Fruit fly (Drosophila melanogaster) whole organism, wandering third instar larva: ENCODE measurements around the gene CG43116.

ENCODE experiments used
- CG32264 ChIP-seq: fragments of 200-800 bp; sonication (Bioruptor generic); optimal IDR thresholded peaks from 2 replicates; lab custom pipeline; 2016; ENCODE audit warnings: missing biosample characterization, missing genetic modification characterization
- CG9705 ChIP-seq: fragments of 200-800 bp; sonication (Bioruptor generic); optimal IDR thresholded peaks from 2 replicates; lab custom pipeline; 2018; ENCODE audit warnings: missing biosample characterization, mild to moderate bottlenecking, missing genetic modification characterization
- Dfd ChIP-seq: fragments of >200 bp; optimal IDR thresholded peaks from 2 replicates; lab custom pipeline; 2017; ENCODE audit warnings: missing biosample characterization, missing genetic modification characterization
- GATAd ChIP-seq: sonication (Bioruptor generic); optimal IDR thresholded peaks from 2 replicates; lab custom pipeline; 2016; ENCODE audit warnings: missing biosample characterization, missing genetic modification characterization
- HLH106 ChIP-seq: fragments of 200-800 bp; optimal IDR thresholded peaks from 3 replicates; lab custom pipeline; 2019; ENCODE audit warnings: missing biosample characterization, mild to moderate bottlenecking, missing genetic modification characterization, moderate library complexity
- Hr78 ChIP-seq: fragments of >200 bp; optimal IDR thresholded peaks from 2 replicates; lab custom pipeline; 2017; ENCODE audit warnings: missing biosample characterization, missing genetic modification characterization
- Mio ChIP-seq: sonication (Bioruptor generic); optimal IDR thresholded peaks from 2 replicates; lab custom pipeline; 2016; ENCODE audit warnings: missing biosample characterization, missing genetic modification characterization
- Myc ChIP-seq: fragments of >200 bp; optimal IDR thresholded peaks from 2 replicates; lab custom pipeline; 2017
- N ChIP-seq: fragments of >200 bp; optimal IDR thresholded peaks from 2 replicates; lab custom pipeline; 2018; ENCODE audit warnings: missing biosample characterization, missing external identifiers, missing genetic modification characterization
- OdsH ChIP-seq: fragments of 200-800 bp; sonication (Bioruptor generic); optimal IDR thresholded peaks from 2 replicates; lab custom pipeline; 2016; ENCODE audit warnings: missing biosample characterization, mild to moderate bottlenecking, missing genetic modification characterization
- Rel ChIP-seq, 2 experiments: fragments of 200-800 bp; sonication (Bioruptor generic) in 1 of 2; optimal IDR thresholded peaks; 2 replicates in 1 of 2; 3 replicates in 1 of 2; lab custom pipeline; 2016 to 2019; ENCODE audit warnings: mild to moderate bottlenecking in 2 of 2, missing biosample characterization in 2 of 2, missing genetic modification characterization in 2 of 2, moderate library complexity in 1 of 2
- Vsx2 ChIP-seq: fragments of 200-300, 225-300 bp; sonication (Bioruptor generic); optimal IDR thresholded peaks from 2 replicates; lab custom pipeline; 2018; ENCODE audit warnings: missing biosample characterization, missing genetic modification characterization; ENCODE audit not compliant: partially characterized antibody
- br ChIP-seq: fragments of 200-800 bp; sonication (Bioruptor generic); optimal IDR thresholded peaks from 2 replicates; lab custom pipeline; 2016; ENCODE audit warnings: missing biosample characterization, missing genetic modification characterization
- brk ChIP-seq: fragments of 200-800 bp; sonication (Bioruptor generic); optimal IDR thresholded peaks from 2 replicates; lab custom pipeline; 2016; ENCODE audit warnings: missing biosample characterization, mild to moderate bottlenecking, missing genetic modification characterization
- dl ChIP-seq, 2 experiments: fragments of 175-275, 200-275 bp in 1 of 2; fragments of 200-275 bp in 1 of 2; sonication (Bioruptor generic); optimal IDR thresholded peaks; lab custom pipeline; 2018; ENCODE audit warnings: mild to moderate bottlenecking in 2 of 2, missing biosample characterization in 2 of 2, missing genetic modification characterization in 2 of 2, moderate library complexity in 2 of 2; ENCODE audit not compliant: partially characterized antibody in 2 of 2, insufficient read depth in 1 of 2
- dmrt93B ChIP-seq: fragments of 200-800 bp; sonication (Bioruptor generic); optimal IDR thresholded peaks from 2 replicates; lab custom pipeline; 2018; ENCODE audit warnings: missing biosample characterization, mild to moderate bottlenecking, missing genetic modification characterization
- ey ChIP-seq: fragments of 200-800 bp; sonication (Bioruptor generic); optimal IDR thresholded peaks from 2 replicates; lab custom pipeline; 2016; ENCODE audit warnings: missing biosample characterization, missing genetic modification characterization
- fru ChIP-seq: fragments of 200-800 bp; sonication (Bioruptor generic); optimal IDR thresholded peaks from 3 replicates; lab custom pipeline; 2016; ENCODE audit warnings: missing biosample characterization, mild to moderate bottlenecking, missing genetic modification characterization
- h ChIP-seq: fragments of 200-800 bp; sonication (Bioruptor generic); optimal IDR thresholded peaks from 3 replicates; lab custom pipeline; 2016; ENCODE audit warnings: missing biosample characterization, mild to moderate bottlenecking, missing genetic modification characterization
- jim ChIP-seq: fragments of 175-275, 200-325 bp; sonication (Bioruptor generic); optimal IDR thresholded peaks from 2 replicates; lab custom pipeline; 2016; ENCODE audit warnings: missing biosample characterization, mild to moderate bottlenecking, missing genetic modification characterization
- lola ChIP-seq: fragments of >200 bp; optimal IDR thresholded peaks from 2 replicates; lab custom pipeline; 2017; ENCODE audit warnings: missing biosample characterization, missing genetic modification characterization
- pan ChIP-seq: fragments of >200 bp; optimal IDR thresholded peaks from 2 replicates; lab custom pipeline; 2017
- psq ChIP-seq: fragments of 200-800 bp; sonication (Bioruptor generic); optimal IDR thresholded peaks from 3 replicates; lab custom pipeline; 2017; ENCODE audit warnings: missing biosample characterization, mild to moderate bottlenecking, missing genetic modification characterization, moderate library complexity
- sage ChIP-seq: fragments of 200-800 bp; sonication (Bioruptor generic); optimal IDR thresholded peaks from 2 replicates; lab custom pipeline; 2016; ENCODE audit warnings: missing biosample characterization, mild to moderate bottlenecking, missing genetic modification characterization
- sv ChIP-seq: fragments of 200-800 bp; sonication (Bioruptor generic); optimal IDR thresholded peaks from 3 replicates; lab custom pipeline; 2016; ENCODE audit warnings: missing biosample characterization, missing genetic modification characterization
- tai ChIP-seq: sonication (Bioruptor generic); optimal IDR thresholded peaks from 2 replicates; lab custom pipeline; 2016; ENCODE audit warnings: missing biosample characterization, missing genetic modification characterization
- woc ChIP-seq: sonication (Bioruptor generic); optimal IDR thresholded peaks from 2 replicates; lab custom pipeline; 2016; ENCODE audit warnings: missing biosample characterization, mild to moderate bottlenecking, missing genetic modification characterization

CG43116 gene

DNA sequence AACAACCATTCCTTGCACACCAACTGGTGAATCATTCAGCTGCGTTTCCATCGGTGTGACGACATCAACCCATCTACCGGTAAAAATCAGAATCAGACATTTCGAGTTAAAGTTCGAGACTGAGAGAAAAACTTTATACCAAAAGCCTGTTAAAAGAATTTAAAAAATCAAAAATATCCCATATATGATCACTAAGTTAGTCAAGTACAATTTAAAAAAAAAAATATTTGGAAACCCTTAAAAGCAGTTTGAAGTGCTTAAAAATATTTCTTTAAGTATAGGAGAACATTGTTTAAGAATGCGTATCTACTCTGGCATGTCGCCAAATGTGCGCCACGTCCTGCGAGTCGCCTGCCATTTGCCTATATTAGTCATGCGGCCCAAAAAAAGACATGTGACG is 28.3 kb downstream of the CG43116 start:
- TF ChIP-seq Vsx2 (GFP tag; lab: Kevin White, UChicago) (no peak), HLH106 (tag; lab: Kevin White, UChicago) (no peak), CG9705 (GFP tag; lab: Kevin White, UChicago) (no peak), GATAd (GFP tag; lab: Kevin White, UChicago) (no peak), CG32264 (GFP tag; lab: Kevin White, UChicago) (no peak), Dfd (no peak), N (GFP tag; lab: Kevin White, UChicago) (no peak), br (GFP tag; lab: Kevin White, UChicago) (no peak), lola (GFP tag; lab: Kevin White, UChicago) (no peak), fru (GFP tag; lab: Kevin White, UChicago) (no peak), tai (GFP tag; lab: Kevin White, UChicago) (no peak), woc (GFP tag; lab: Kevin White, UChicago) (no peak), ey (GFP tag; lab: Kevin White, UChicago) (no peak), dl (GFP tag; optimal IDR thresholded peaks at IDR 0.05; lab: Kevin White, UChicago; ENCODE audit: insufficient read depth in 1 of 2, partially characterized antibody in 2 of 2) (no peak), h (GFP tag; lab: Kevin White, UChicago) (no peak), psq (no peak), sage (GFP tag; lab: Kevin White, UChicago) (no peak)

DNA sequence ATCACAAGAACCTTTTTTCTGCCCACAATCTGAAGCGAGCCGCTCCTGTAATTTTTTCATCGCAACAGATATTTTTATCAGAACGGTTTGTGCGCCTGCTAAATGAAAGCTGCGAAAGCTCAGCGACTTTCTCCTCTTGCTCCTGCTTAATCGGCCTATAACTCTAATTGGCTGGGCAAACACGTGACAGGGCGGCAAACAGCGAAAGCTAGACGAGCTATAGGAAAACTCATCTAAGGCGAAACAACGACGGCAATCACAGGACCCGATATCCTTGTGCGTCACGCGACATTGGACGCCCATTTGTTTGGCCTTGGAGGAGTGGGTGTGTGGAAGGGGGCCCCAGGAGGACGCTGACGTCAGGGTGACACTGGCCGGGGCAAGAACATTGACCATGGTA is 29.9 kb downstream of the CG43116 start:
- TF ChIP-seq dl (GFP tag; optimal IDR thresholded peaks at IDR 0.05; lab: Kevin White, UChicago; ENCODE audit: insufficient read depth in 1 of 2, partially characterized antibody in 2 of 2) (no peak), CG32264 (GFP tag; lab: Kevin White, UChicago) (no peak), tai (GFP tag; lab: Kevin White, UChicago) (no peak), OdsH (GFP tag; lab: Kevin White, UChicago) (no peak), Myc (lab: Kevin White, UChicago) (no peak), Hr78 (no peak), sv (GFP tag; lab: Kevin White, UChicago) (no peak), HLH106 (tag; lab: Kevin White, UChicago) (no peak), pan (lab: Kevin White, UChicago) (no peak), br (GFP tag; lab: Kevin White, UChicago) (no peak), N (GFP tag; lab: Kevin White, UChicago) (no peak), h (GFP tag; lab: Kevin White, UChicago) (no peak), dmrt93B (GFP tag; lab: Kevin White, UChicago) (no peak), Dfd (no peak), Mio (GFP tag; lab: Kevin White, UChicago) (no peak), fru (GFP tag; lab: Kevin White, UChicago) (no peak)

DNA sequence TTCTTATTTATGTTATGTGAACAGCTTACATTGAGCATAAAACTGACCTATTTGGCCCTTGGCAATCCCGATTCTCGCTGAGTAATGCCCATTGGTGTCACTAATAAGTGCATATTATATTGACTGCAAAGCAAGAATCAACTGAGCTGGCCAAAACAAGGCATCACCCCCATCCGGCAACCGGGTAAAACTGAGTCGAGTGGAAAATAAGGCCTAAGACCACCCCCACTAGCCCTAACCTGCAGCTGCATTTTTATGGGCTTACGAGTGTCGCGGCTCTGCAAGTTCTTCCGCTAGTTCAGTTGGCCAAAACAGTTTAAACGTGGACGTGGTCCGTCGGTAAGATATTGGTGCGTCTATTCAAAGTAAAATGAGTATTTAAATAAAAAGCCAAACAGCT is 35.1 kb downstream of the CG43116 start, which contains the start of gene boss:
TSS of gene boss (plus strand) at position 301 of the 400 bp plus-strand sequence.
- TF ChIP-seq pan (lab: Kevin White, UChicago), result no peak
- TF ChIP-seq GATAd (GFP tag; lab: Kevin White, UChicago), result no peak
- no peak for TF ChIP-seq OdsH (GFP tag; lab: Kevin White, UChicago)

DNA sequence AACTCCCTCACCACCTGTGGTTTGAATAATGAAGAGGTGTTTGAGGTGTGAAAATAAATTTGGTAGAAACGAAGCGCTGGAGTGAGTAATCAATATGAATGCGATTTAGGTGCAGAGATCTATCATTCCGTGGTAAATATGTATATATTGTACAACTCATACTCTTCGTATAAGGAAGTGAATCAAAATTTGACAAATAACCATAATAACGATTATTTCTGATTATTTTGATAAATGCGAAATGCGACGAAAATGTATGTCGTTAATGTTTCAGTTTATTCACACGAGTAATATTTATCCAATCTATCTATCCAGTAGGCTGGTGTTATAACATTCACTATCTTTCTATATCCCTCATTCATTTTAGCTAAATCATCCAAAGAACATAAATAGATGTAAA is 37.8 kb downstream of the CG43116 start, which contains the start of gene CG14540:
TSS of gene CG14540 (plus strand) at position 301 of the 400 bp plus-strand sequence.
- no peak for TF ChIP-seq Rel (GFP tag; optimal IDR thresholded peaks at IDR 0.05; lab: Kevin White, UChicago)
- TF ChIP-seq Rel (tag; optimal IDR thresholded peaks at IDR 0.05; lab: Kevin White, UChicago), result no peak
- no peak for TF ChIP-seq fru (GFP tag; lab: Kevin White, UChicago)
- no peak for TF ChIP-seq GATAd (GFP tag; lab: Kevin White, UChicago)
- TF ChIP-seq jim, result no peak

DNA sequence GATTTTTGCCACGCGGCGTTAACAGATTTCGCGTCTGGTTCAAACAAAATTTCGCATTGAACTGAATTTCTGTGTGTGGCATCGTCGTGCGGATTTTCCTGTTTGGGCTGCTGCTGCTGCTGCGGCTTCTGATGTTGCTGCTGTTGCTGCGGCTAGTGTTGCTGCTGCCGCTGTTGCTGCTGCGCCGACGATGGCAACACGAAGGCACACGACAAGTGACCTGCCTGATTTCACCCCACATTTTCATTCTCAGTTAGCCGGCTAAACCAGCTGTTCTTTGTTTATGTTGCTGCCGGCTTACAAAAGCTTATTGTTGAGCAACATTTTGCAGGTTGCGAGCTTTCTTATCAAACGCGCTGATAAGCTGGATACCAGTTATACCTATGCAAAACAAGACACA is 40.7 kb downstream of the CG43116 start, which contains the start of gene CCAP-R:
TSS of gene CCAP-R (minus strand) at position 179 of the 400 bp plus-strand sequence.
- TF ChIP-seq Dfd (peak; percentile 81), brk (GFP tag; lab: Kevin White, UChicago) (no peak)
